Worm (Caenorhabditis elegans): ENCODE results near the gene pph-1.

Gene pph-1

ce11 chrV:10754050-10754449 lies 51.7 kb downstream of the pph-1 start, which contains the start of gene F28H7.7:
F28H7.7 (minus strand) TSS chrV:10754150.
- no peak for TF ChIP-seq nhr-129 (tag; optimal IDR thresholded peaks at IDR 0.05)
- TF ChIP-seq lin-13 (GFP tag; optimal IDR thresholded peaks at IDR 0.05), result no peak
- no peak for TF ChIP-seq nhr-10 (tag; optimal IDR thresholded peaks at IDR 0.05)
- TF ChIP-seq mdl-1 (tag; optimal IDR thresholded peaks at IDR 0.05), result no peak
- TF ChIP-seq lsy-2 (tag; optimal IDR thresholded peaks at IDR 0.05), result no peak
- no peak for TF ChIP-seq lin-39 (tag; optimal IDR thresholded peaks at IDR 0.05)
- no peak for TF ChIP-seq nhr-11 (tag; optimal IDR thresholded peaks at IDR 0.05)
- TF ChIP-seq Y55F3AM.14 (GFP tag; optimal IDR thresholded peaks at IDR 0.05), result no peak
- no peak for TF ChIP-seq nhr-6 (tag; optimal IDR thresholded peaks at IDR 0.05)
- TF ChIP-seq nhr-23 (tag; optimal IDR thresholded peaks at IDR 0.05), result no peak
- no peak for TF ChIP-seq unc-55 (GFP tag; optimal IDR thresholded peaks at IDR 0.05)
